Worm (Caenorhabditis elegans) whole organism, young adult: ENCODE data around the gene C49C8.3.
A peak's percentile ranks its signal among the peaks of the same experiment; 100 is the strongest.

Source experiments
- B0261.1 ChIP-seq: sonication (generic microtip); optimal IDR thresholded peaks from 2 replicates; lab custom pipeline; 2016; ENCODE audit warnings: mild to moderate bottlenecking, missing genetic modification characterization, moderate library complexity, missing compliant biosample characterization
- B0336.3 ChIP-seq: fragments of 200-800 bp; sonication (Bioruptor generic); IDR thresholded peaks from 2 replicates; pipeline ENCODE4 v1.3.6; 2022; ENCODE audit warnings: missing genetic modification characterization, missing compliant biosample characterization
- C17E4.6 ChIP-seq: fragments of 200-800 bp; sonication (Bioruptor generic); IDR thresholded peaks from 2 replicates; pipeline ENCODE4 v1.3.6; 2022; ENCODE audit warnings: missing genetic modification reagents, missing genetic modification characterization, missing compliant biosample characterization
- D2030.7 ChIP-seq: fragments of 200-800 bp; sonication (Bioruptor generic); IDR thresholded peaks from 2 replicates; pipeline ENCODE4 v1.3.6; 2022; ENCODE audit warnings: missing genetic modification reagents, missing genetic modification characterization, missing compliant biosample characterization
- F22D6.2 ChIP-seq: sonication (generic microtip); optimal IDR thresholded peaks from 2 replicates; lab custom pipeline; 2016; ENCODE audit warnings: mild to moderate bottlenecking, missing genetic modification characterization, missing compliant biosample characterization
- F37B4.10 ChIP-seq: fragments of 200-800 bp; sonication (Bioruptor generic); IDR thresholded peaks from 2 replicates; pipeline ENCODE4 v1.3.6; 2022; ENCODE audit warnings: missing genetic modification characterization, missing compliant biosample characterization
- F49E8.2 ChIP-seq: sonication (generic microtip); optimal IDR thresholded peaks from 3 replicates; lab custom pipeline; 2017; ENCODE audit warnings: missing genetic modification characterization, mild to moderate bottlenecking, missing compliant biosample characterization, antibody characterized with exemption, moderate library complexity; ENCODE audit not compliant: insufficient read depth
- F52B5.7 ChIP-seq: sonication (generic microtip); optimal IDR thresholded peaks from 2 replicates; lab custom pipeline; 2016; ENCODE audit warnings: mild to moderate bottlenecking, missing genetic modification characterization, missing compliant biosample characterization
- F57A8.1 ChIP-seq: fragments of 200-800 bp; sonication (Bioruptor generic); optimal IDR thresholded peaks from 2 replicates; lab custom pipeline; 2018; ENCODE audit warnings: mild to moderate bottlenecking, missing genetic modification characterization, moderate library complexity, missing compliant biosample characterization
- T26A5.8 ChIP-seq: sonication (generic microtip); optimal IDR thresholded peaks from 2 replicates; lab custom pipeline; 2016; ENCODE audit warnings: missing genetic modification characterization, missing compliant biosample characterization
- Y56A3A.18 ChIP-seq: fragments of 200-800 bp; sonication (Bioruptor generic); IDR thresholded peaks from 2 replicates; pipeline ENCODE4 v1.3.6; 2022; ENCODE audit warnings: missing genetic modification reagents, missing genetic modification characterization, missing compliant biosample characterization
- Y67H2A.10 ChIP-seq: fragments of 200-800 bp; sonication (Bioruptor generic); conservative IDR thresholded peaks from 2 replicates; pipeline ENCODE4 v1.3.6; 2022; ENCODE audit warnings: missing genetic modification reagents, missing genetic modification characterization, missing compliant biosample characterization
- Y79H2A.3 ChIP-seq: fragments of 200-800 bp; sonication (Bioruptor generic); conservative IDR thresholded peaks from 2 replicates; pipeline ENCODE4 v1.3.6; 2022; ENCODE audit warnings: missing genetic modification reagents, missing genetic modification characterization, missing compliant biosample characterization
- akir-1 ChIP-seq: fragments of 200-800 bp; sonication (Bioruptor generic); optimal IDR thresholded peaks from 2 replicates; lab custom pipeline; 2018; ENCODE audit warnings: mild to moderate bottlenecking, missing genetic modification characterization, moderate library complexity, missing compliant biosample characterization
- attf-6 ChIP-seq: fragments of 200-800 bp; sonication (Bioruptor generic); IDR thresholded peaks from 2 replicates; pipeline ENCODE4 v1.3.6; 2022; ENCODE audit warnings: missing genetic modification reagents, missing genetic modification characterization, missing compliant biosample characterization
- cebp-1 ChIP-seq, 2 experiments: fragments of 200-800 bp in 1 of 2; sonication (Bioruptor generic) in 1 of 2; sonication (generic microtip) in 1 of 2; IDR thresholded peaks in 1 of 2; optimal IDR thresholded peaks in 1 of 2; 2 replicates each; pipeline versions ENCODE4 v1.3.6 to Lab custom; 2017 to 2022; ENCODE audit warnings: missing compliant biosample characterization in 2 of 2, missing genetic modification characterization in 2 of 2, mild to moderate bottlenecking in 1 of 2, missing genetic modification reagents in 1 of 2, moderate library complexity in 1 of 2
- ceh-27 ChIP-seq: fragments of 200-800 bp; sonication (Bioruptor generic); optimal IDR thresholded peaks from 2 replicates; lab custom pipeline; 2018; ENCODE audit warnings: mild to moderate bottlenecking, missing genetic modification characterization, moderate library complexity, missing compliant biosample characterization
- ceh-58 ChIP-seq: fragments of 200-800 bp; sonication (Bioruptor generic); IDR thresholded peaks from 2 replicates; pipeline ENCODE4 v1.3.6; 2022; ENCODE audit warnings: missing genetic modification characterization, missing compliant biosample characterization
- ceh-91 ChIP-seq: fragments of 200-800 bp; sonication (Bioruptor generic); IDR thresholded peaks from 2 replicates; pipeline ENCODE4 v1.3.6; 2022; ENCODE audit warnings: missing genetic modification reagents, missing genetic modification characterization, missing compliant biosample characterization
- chd-7 ChIP-seq: sonication (generic microtip); optimal IDR thresholded peaks from 2 replicates; lab custom pipeline; 2016; ENCODE audit warnings: mild to moderate bottlenecking, missing genetic modification characterization, moderate library complexity, missing compliant biosample characterization
- die-1 ChIP-seq: sonication (generic microtip); optimal IDR thresholded peaks from 2 replicates; lab custom pipeline; 2016; ENCODE audit warnings: missing genotype, mild to moderate bottlenecking, missing genetic modification characterization, missing compliant biosample characterization
- dpl-1 ChIP-seq: fragments of 150-350 bp; optimal IDR thresholded peaks from 2 replicates; lab custom pipeline; 2014; ENCODE audit warnings: missing biosample characterization, missing genetic modification reagents, missing genetic modification characterization
- egl-44 ChIP-seq: fragments of 200-800 bp; sonication (Bioruptor generic); IDR thresholded peaks from 2 replicates; pipeline ENCODE4 v1.3.6; 2022; ENCODE audit warnings: missing genetic modification reagents, missing genetic modification characterization, missing compliant biosample characterization
- ets-4 ChIP-seq: fragments of 200-800 bp; sonication (Bioruptor generic); optimal IDR thresholded peaks from 2 replicates; lab custom pipeline; 2018; ENCODE audit warnings: mild to moderate bottlenecking, missing genetic modification characterization, missing compliant biosample characterization
- fkh-3 ChIP-seq: sonication (generic microtip); optimal IDR thresholded peaks from 2 replicates; lab custom pipeline; 2016; ENCODE audit warnings: mild to moderate bottlenecking, missing genetic modification characterization, missing compliant biosample characterization
- hmg-1.2 ChIP-seq: fragments of 200-800 bp; sonication (Bioruptor generic); IDR thresholded peaks from 2 replicates; pipeline ENCODE4 v1.3.6; 2022; ENCODE audit warnings: missing genetic modification reagents, missing genetic modification characterization, missing compliant biosample characterization
- hmg-20 ChIP-seq: fragments of 200-800 bp; sonication (Bioruptor generic); IDR thresholded peaks from 2 replicates; pipeline ENCODE4 v1.3.6; 2022; ENCODE audit warnings: missing genetic modification reagents, missing genetic modification characterization, missing compliant biosample characterization
- hsf-1 ChIP-seq: fragments of 200-800 bp; sonication (Bioruptor generic); IDR thresholded peaks from 2 replicates; pipeline ENCODE4 v1.3.6; 2022; ENCODE audit warnings: missing genetic modification reagents, missing genetic modification characterization, missing compliant biosample characterization
- lag-1 ChIP-seq: fragments of 200-800 bp; sonication (Bioruptor generic); IDR thresholded peaks from 2 replicates; pipeline ENCODE4 v1.3.6; 2022; ENCODE audit warnings: missing genetic modification reagents, missing genetic modification characterization, missing compliant biosample characterization
- lin-26 ChIP-seq: fragments of 200-800 bp; sonication (Bioruptor generic); IDR thresholded peaks from 2 replicates; pipeline ENCODE4 v1.3.6; 2022; ENCODE audit warnings: missing genetic modification reagents, missing genetic modification characterization, missing compliant biosample characterization
- lin-54 ChIP-seq: fragments of 200-800 bp; sonication (Bioruptor generic); optimal IDR thresholded peaks from 2 replicates; lab custom pipeline; 2018; ENCODE audit warnings: mild to moderate bottlenecking, missing genetic modification characterization, missing compliant biosample characterization
- lsy-27 ChIP-seq: sonication (generic microtip); optimal IDR thresholded peaks from 2 replicates; lab custom pipeline; 2017; ENCODE audit warnings: missing genetic modification characterization, mild to moderate bottlenecking, missing compliant biosample characterization, antibody characterized with exemption, missing genotype, borderline replicate concordance; ENCODE audit not compliant: insufficient read depth
- madf-3 ChIP-seq: fragments of 200-800 bp; sonication (Bioruptor generic); IDR thresholded peaks from 2 replicates; pipeline ENCODE4 v1.3.6; 2022; ENCODE audit warnings: missing genetic modification reagents, missing genetic modification characterization, missing compliant biosample characterization
- madf-8 ChIP-seq: fragments of 200-800 bp; sonication (Bioruptor generic); conservative IDR thresholded peaks from 2 replicates; pipeline ENCODE4 v1.3.6; 2022; ENCODE audit warnings: missing genetic modification reagents, missing genetic modification characterization, missing compliant biosample characterization
- nfyb-1 ChIP-seq: fragments of 200-800 bp; sonication (Bioruptor generic); IDR thresholded peaks from 2 replicates; pipeline ENCODE4 v1.3.6; 2022; ENCODE audit warnings: missing genetic modification reagents, missing genetic modification characterization, missing compliant biosample characterization
- nhr-120 ChIP-seq: fragments of 200-800 bp; sonication (Bioruptor generic); IDR thresholded peaks from 2 replicates; pipeline ENCODE4 v1.3.6; 2022; ENCODE audit warnings: missing genetic modification characterization, missing compliant biosample characterization
- nhr-80 ChIP-seq: sonication (generic microtip); optimal IDR thresholded peaks from 2 replicates; lab custom pipeline; 2016; ENCODE audit warnings: missing genetic modification characterization, missing compliant biosample characterization
- nhr-90 ChIP-seq: sonication (generic microtip); optimal IDR thresholded peaks from 2 replicates; lab custom pipeline; 2016; ENCODE audit warnings: missing genotype, mild to moderate bottlenecking, missing genetic modification characterization, missing compliant biosample characterization
- snpc-1.3 ChIP-seq: sonication (generic microtip); optimal IDR thresholded peaks from 2 replicates; lab custom pipeline; 2017; ENCODE audit warnings: missing genetic modification characterization, mild to moderate bottlenecking, missing compliant biosample characterization, antibody characterized with exemption, moderate library complexity, missing genotype, missing genetic modification reagents; ENCODE audit not compliant: insufficient read depth
- snpc-3.4 ChIP-seq: sonication (generic microtip); optimal IDR thresholded peaks from 2 replicates; lab custom pipeline; 2017; ENCODE audit warnings: missing genetic modification characterization, mild to moderate bottlenecking, missing compliant biosample characterization, antibody characterized with exemption, moderate library complexity, missing genotype, missing genetic modification reagents
- sptf-2 ChIP-seq: fragments of 200-800 bp; sonication (Bioruptor generic); optimal IDR thresholded peaks from 2 replicates; lab custom pipeline; 2018; ENCODE audit warnings: mild to moderate bottlenecking, missing genetic modification characterization, missing compliant biosample characterization
- tbx-9 ChIP-seq: sonication (generic microtip); optimal IDR thresholded peaks from 2 replicates; lab custom pipeline; 2016; ENCODE audit warnings: borderline replicate concordance, missing genetic modification characterization, inconsistent platforms, missing compliant biosample characterization
- unc-62 ChIP-seq: fragments of 150-350 bp; optimal IDR thresholded peaks from 2 replicates; lab custom pipeline; 2014; ENCODE audit warnings: missing biosample characterization, missing genetic modification reagents, missing genetic modification characterization
- zfh-2 ChIP-seq: fragments of 200-800 bp; sonication (Bioruptor generic); conservative IDR thresholded peaks from 2 replicates; pipeline ENCODE4 v1.3.6; 2022; ENCODE audit warnings: missing genetic modification reagents, missing genetic modification characterization, missing compliant biosample characterization
- zim-3 ChIP-seq: sonication (generic microtip); optimal IDR thresholded peaks from 2 replicates; lab custom pipeline; 2017; ENCODE audit warnings: mild to moderate bottlenecking, missing genetic modification characterization, moderate library complexity, missing compliant biosample characterization
- ztf-18 ChIP-seq: sonication (generic microtip); optimal IDR thresholded peaks from 2 replicates; lab custom pipeline; 2016; ENCODE audit warnings: missing genotype, mild to moderate bottlenecking, missing genetic modification characterization, missing compliant biosample characterization
- ztf-6 ChIP-seq: fragments of 200-800 bp; sonication (Bioruptor generic); IDR thresholded peaks from 2 replicates; pipeline ENCODE4 v1.3.6; 2022; ENCODE audit warnings: missing genetic modification reagents, missing genetic modification characterization, missing compliant biosample characterization

The C49C8.3 gene

ce11 chrIV:8620102-8620733, 24.3 kb upstream of the C49C8.3 start, which contains the start of gene lin-49 (continued):
- TF ChIP-seq nhr-120 = no peak
- no peak for TF ChIP-seq Y67H2A.10
- TF ChIP-seq cebp-1 (GFP tag; IDR thresholded peaks at IDR 0.05; lab: Robert Waterston, UW) = no peak
- peak; percentile 60 for TF ChIP-seq cebp-1 (tag; optimal IDR thresholded peaks at IDR 0.05; lab: Kevin White, UChicago)
- no peak for TF ChIP-seq hsf-1 (GFP tag; lab: Robert Waterston, UW)
- TF ChIP-seq ceh-58 (GFP tag; lab: Robert Waterston, UW) = no peak
- TF ChIP-seq ztf-6 (GFP tag; lab: Robert Waterston, UW) = no peak
- TF ChIP-seq B0336.3 (GFP tag; lab: Robert Waterston, UW) = peak; percentile 43; the same call in 1 of the 2 replicates
- no peak for TF ChIP-seq nhr-90 (tag; lab: Kevin White, UChicago)
- TF ChIP-seq chd-7 (tag; lab: Kevin White, UChicago) = no peak
- TF ChIP-seq ztf-18 = peak; percentile 23
- no peak for TF ChIP-seq ceh-91
- no peak for TF ChIP-seq ets-4 (GFP tag; lab: Kevin White, UChicago)
- TF ChIP-seq T26A5.8 = no peak
- TF ChIP-seq F52B5.7 (tag; lab: Kevin White, UChicago) = no peak
- no peak for TF ChIP-seq tbx-9 (tag; lab: Kevin White, UChicago)
- TF ChIP-seq zfh-2 (GFP tag; lab: Robert Waterston, UW) = no peak
- no peak for TF ChIP-seq fkh-3 (tag; lab: Kevin White, UChicago)
- TF ChIP-seq F57A8.1 (GFP tag; lab: Kevin White, UChicago) = no peak
- TF ChIP-seq hmg-20 (GFP tag; lab: Robert Waterston, UW) = no peak
- TF ChIP-seq ceh-27 (GFP tag; lab: Kevin White, UChicago) = peak; percentile 66
- 0 out of 2 replicates have a peak, but pooled peaks have one; percentile 53 for TF ChIP-seq nfyb-1
- no peak for TF ChIP-seq akir-1 (GFP tag; lab: Kevin White, UChicago)
- TF ChIP-seq Y56A3A.18 (GFP tag; lab: Robert Waterston, UW) = no peak
- peak; percentile 72; the same call in 1 of the 2 replicates for TF ChIP-seq lin-26 (GFP tag; lab: Robert Waterston, UW)
- TF ChIP-seq C17E4.6 (GFP tag; lab: Robert Waterston, UW) = no peak
- TF ChIP-seq B0261.1 (tag; lab: Kevin White, UChicago) = no peak
- TF ChIP-seq die-1 = no peak
- peak; percentile 86; the same call in 1 of the 2 replicates for TF ChIP-seq hmg-1.2 (GFP tag; lab: Robert Waterston, UW)
- no peak for TF ChIP-seq sptf-2 (GFP tag; lab: Kevin White, UChicago)
- TF ChIP-seq F49E8.2 (tag; lab: Kevin White, UChicago) = no peak
- TF ChIP-seq snpc-3.4 (tag; lab: Kevin White, UChicago) = no peak
- no peak for TF ChIP-seq F37B4.10 (GFP tag; lab: Robert Waterston, UW)
- no peak for TF ChIP-seq madf-8 (GFP tag; lab: Robert Waterston, UW)
- TF ChIP-seq snpc-1.3 (tag; lab: Kevin White, UChicago) = no peak
- TF ChIP-seq attf-6 (GFP tag; lab: Robert Waterston, UW) = no peak
- TF ChIP-seq lin-54 = peak; percentile 36
- no peak for TF ChIP-seq egl-44 (GFP tag; lab: Robert Waterston, UW)
- no peak for TF ChIP-seq lsy-27 (tag; lab: Kevin White, UChicago)
- TF ChIP-seq lag-1 = no peak
- no peak for TF ChIP-seq unc-62
- no peak for TF ChIP-seq dpl-1 (GFP tag; lab: Kevin White, UChicago)
- TF ChIP-seq Y79H2A.3 (GFP tag; lab: Robert Waterston, UW) = no peak
- TF ChIP-seq nhr-80 (tag; lab: Kevin White, UChicago) = peak; percentile 75
- no peak for TF ChIP-seq zim-3 (tag; lab: Kevin White, UChicago)
- no peak for TF ChIP-seq D2030.7
- TF ChIP-seq madf-3 (GFP tag; lab: Robert Waterston, UW) = no peak
- no peak for TF ChIP-seq F22D6.2 (tag; lab: Kevin White, UChicago)
